Fruit fly (Drosophila melanogaster) whole organism, prepupa: ENCODE results near the gene CG15747.

Experiments used
- CG4318 ChIP-seq: fragments of 200-800 bp; sonication (Bioruptor generic); optimal IDR thresholded peaks from 3 replicates; lab custom pipeline; 2017; ENCODE audit warnings: missing biosample characterization, mild to moderate bottlenecking, missing genetic modification characterization
- CG6276 ChIP-seq: fragments of 200-800 bp; sonication (Bioruptor generic); optimal IDR thresholded peaks from 2 replicates; lab custom pipeline; 2017; ENCODE audit warnings: missing biosample characterization, mild to moderate bottlenecking, missing genetic modification characterization
- CG7368 ChIP-seq: fragments of 200-800 bp; sonication (Bioruptor generic); optimal IDR thresholded peaks from 3 replicates; lab custom pipeline; 2016; ENCODE audit warnings: missing biosample characterization, missing genetic modification characterization
- CG8319 ChIP-seq: fragments of 200-800 bp; sonication (Bioruptor generic); optimal IDR thresholded peaks from 3 replicates; lab custom pipeline; 2016; ENCODE audit warnings: missing biosample characterization, missing genetic modification characterization
- Met ChIP-seq: fragments of 200-800 bp; sonication (Bioruptor generic); optimal IDR thresholded peaks from 3 replicates; lab custom pipeline; 2016; ENCODE audit warnings: missing biosample characterization, missing genetic modification characterization
- OdsH ChIP-seq: fragments of 200-800 bp; sonication (Bioruptor generic); optimal IDR thresholded peaks from 3 replicates; lab custom pipeline; 2016; ENCODE audit warnings: missing biosample characterization, missing genetic modification characterization
- net ChIP-seq: fragments of 200-800 bp; sonication (Bioruptor generic); optimal IDR thresholded peaks from 3 replicates; lab custom pipeline; 2016; ENCODE audit warnings: missing biosample characterization, missing genetic modification characterization
- vri ChIP-seq: fragments of 200-800 bp; sonication (Bioruptor generic); optimal IDR thresholded peaks from 3 replicates; lab custom pipeline; 2016; ENCODE audit warnings: missing biosample characterization, mild to moderate bottlenecking, missing genetic modification characterization

DNA sequence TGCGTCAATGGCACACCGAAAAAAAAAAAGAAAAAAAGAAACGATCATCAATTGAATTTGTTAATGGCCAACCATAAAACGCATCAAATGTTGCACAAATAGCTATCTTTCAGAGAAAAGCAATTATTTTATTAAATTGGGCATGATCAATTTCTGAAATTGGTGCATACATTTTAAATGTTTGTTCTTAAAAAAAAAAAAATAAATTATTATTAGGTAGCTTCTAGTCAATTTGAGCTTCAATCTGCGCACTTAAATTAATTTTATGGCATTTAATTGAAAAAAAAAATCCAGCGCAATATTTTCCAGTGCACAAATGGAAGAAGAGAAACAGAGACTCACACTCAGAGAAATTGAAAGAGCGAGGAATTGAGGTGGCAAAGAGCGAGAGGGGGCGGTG, 15.0 kb upstream of the CG15747 start:
- TF ChIP-seq OdsH (GFP tag; lab: Kevin White, UChicago): peak; percentile 72
- TF ChIP-seq vri (GFP tag; lab: Kevin White, UChicago): peak; percentile 66
- TF ChIP-seq Met (GFP tag; lab: Kevin White, UChicago): peak; percentile 79
- TF ChIP-seq CG6276 (GFP tag; lab: Kevin White, UChicago): peak; percentile 2
- peak; percentile 52 for TF ChIP-seq CG4318 (GFP tag; lab: Kevin White, UChicago)
- peak; percentile 24 for TF ChIP-seq CG7368 (GFP tag; lab: Kevin White, UChicago)
- TF ChIP-seq CG8319: peak; percentile 44
- peak; percentile 54 for TF ChIP-seq net (GFP tag; lab: Kevin White, UChicago)
